Worm (Caenorhabditis elegans) whole organism, late embryonic: ENCODE measurements around the gene egl-5.

Experiments used
- C08G9.2 ChIP-seq: sonication (generic microtip); optimal IDR thresholded peaks from 2 replicates; lab custom pipeline; 2016; ENCODE audit warnings: mild to moderate bottlenecking, missing genetic modification characterization, moderate library complexity, missing compliant biosample characterization
- C38D4.7 ChIP-seq: fragments of 200-800 bp; sonication (Bioruptor generic); optimal IDR thresholded peaks from 2 replicates; lab custom pipeline; 2018; ENCODE audit warnings: mild to moderate bottlenecking, missing genetic modification characterization, moderate library complexity, missing compliant biosample characterization
- Y22D7AL.16 ChIP-seq: sonication (generic microtip); optimal IDR thresholded peaks from 2 replicates; lab custom pipeline; 2016; ENCODE audit warnings: missing genetic modification characterization, missing compliant biosample characterization
- ahr-1 ChIP-seq: sonication (generic microtip); optimal IDR thresholded peaks from 2 replicates; lab custom pipeline; 2016; ENCODE audit warnings: missing genetic modification characterization, missing compliant biosample characterization
- ceh-14 ChIP-seq: sonication (generic microtip); optimal IDR thresholded peaks from 2 replicates; lab custom pipeline; 2016; ENCODE audit warnings: missing genotype, missing genetic modification characterization, missing compliant biosample characterization
- ceh-18 ChIP-seq: sonication (generic microtip); optimal IDR thresholded peaks from 2 replicates; lab custom pipeline; 2016; ENCODE audit warnings: missing genetic modification characterization, missing compliant biosample characterization
- ceh-2 ChIP-seq: sonication (generic microtip); optimal IDR thresholded peaks from 2 replicates; lab custom pipeline; 2016; ENCODE audit warnings: missing genotype, missing genetic modification characterization, missing compliant biosample characterization
- ceh-22 ChIP-seq: sonication (generic microtip); optimal IDR thresholded peaks from 2 replicates; lab custom pipeline; 2017; ENCODE audit warnings: missing biosample characterization, missing genetic modification characterization
- ceh-34 ChIP-seq: sonication (generic microtip); optimal IDR thresholded peaks from 2 replicates; lab custom pipeline; 2016; ENCODE audit warnings: mild to moderate bottlenecking, missing genetic modification characterization, missing compliant biosample characterization
- ceh-45 ChIP-seq: fragments of 200-800 bp; sonication (Bioruptor generic); IDR thresholded peaks from 2 replicates; pipeline ENCODE4 v1.3.6; 2022; ENCODE audit warnings: missing genetic modification reagents, missing genetic modification characterization, missing compliant biosample characterization
- ceh-48 ChIP-seq: sonication (generic microtip); optimal IDR thresholded peaks from 2 replicates; lab custom pipeline; 2016; ENCODE audit warnings: missing genetic modification characterization, inconsistent platforms, missing compliant biosample characterization
- che-1 ChIP-seq: sonication (generic microtip); optimal IDR thresholded peaks from 2 replicates; lab custom pipeline; 2016; ENCODE audit warnings: mild to moderate bottlenecking, missing genetic modification characterization, missing compliant biosample characterization
- elt-2 ChIP-seq: sonication (generic microtip); optimal IDR thresholded peaks from 2 replicates; lab custom pipeline; 2016; ENCODE audit warnings: missing genetic modification reagents, missing genetic modification characterization, missing compliant biosample characterization
- eyg-1 ChIP-seq: sonication (generic microtip); optimal IDR thresholded peaks from 2 replicates; lab custom pipeline; 2016; ENCODE audit warnings: missing genotype, missing genetic modification characterization, missing compliant biosample characterization
- fax-1 ChIP-seq: sonication (generic microtip); optimal IDR thresholded peaks from 2 replicates; lab custom pipeline; 2016; ENCODE audit warnings: missing genotype, missing genetic modification characterization, missing compliant biosample characterization
- fkh-6 ChIP-seq: sonication (generic microtip); optimal IDR thresholded peaks from 2 replicates; lab custom pipeline; 2016; ENCODE audit warnings: missing genetic modification characterization, missing compliant biosample characterization
- gmeb-2 ChIP-seq: sonication (generic microtip); optimal IDR thresholded peaks from 2 replicates; lab custom pipeline; 2016; ENCODE audit warnings: missing genetic modification characterization, inconsistent platforms, missing compliant biosample characterization
- hlh-15 ChIP-seq: sonication (generic microtip); optimal IDR thresholded peaks from 2 replicates; lab custom pipeline; 2016; ENCODE audit warnings: missing genetic modification characterization, missing compliant biosample characterization
- hlh-6 ChIP-seq: sonication (generic microtip); optimal IDR thresholded peaks from 2 replicates; lab custom pipeline; 2016; ENCODE audit warnings: missing genotype, missing genetic modification characterization, missing compliant biosample characterization
- nfya-1 ChIP-seq: sonication (generic microtip); optimal IDR thresholded peaks from 2 replicates; lab custom pipeline; 2017; ENCODE audit warnings: missing genetic modification characterization, mild to moderate bottlenecking, missing compliant biosample characterization, antibody characterized with exemption, moderate library complexity
- nhr-11 ChIP-seq: fragments of 150-350 bp; optimal IDR thresholded peaks from 2 replicates; lab custom pipeline; 2014; ENCODE audit warnings: missing biosample characterization, missing genetic modification characterization
- nhr-232 ChIP-seq: sonication (generic microtip); optimal IDR thresholded peaks from 2 replicates; lab custom pipeline; 2016; ENCODE audit warnings: missing genetic modification characterization, missing compliant biosample characterization
- npax-4 ChIP-seq: sonication (generic microtip); optimal IDR thresholded peaks from 2 replicates; lab custom pipeline; 2016; ENCODE audit warnings: missing genetic modification characterization, missing compliant biosample characterization
- odd-2 ChIP-seq: sonication (generic microtip); optimal IDR thresholded peaks from 2 replicates; lab custom pipeline; 2017; ENCODE audit warnings: antibody characterized with exemption, mild to moderate bottlenecking, missing genetic modification characterization, missing compliant biosample characterization
- pat-9 ChIP-seq: fragments of 200-800 bp; sonication (Bioruptor generic); optimal IDR thresholded peaks from 2 replicates; lab custom pipeline; 2018; ENCODE audit warnings: mild to moderate bottlenecking, missing genetic modification characterization, moderate library complexity, missing compliant biosample characterization
- pax-1 ChIP-seq: fragments of 150-350 bp; optimal IDR thresholded peaks from 2 replicates; lab custom pipeline; 2014; ENCODE audit warnings: missing biosample characterization, missing genetic modification characterization
- pha-2 ChIP-seq: sonication (generic microtip); optimal IDR thresholded peaks from 2 replicates; lab custom pipeline; 2017; ENCODE audit warnings: mild to moderate bottlenecking, missing genetic modification characterization, missing compliant biosample characterization
- pha-4 ChIP-seq: fragments of 150-350 bp; optimal IDR thresholded peaks from 2 replicates; lab custom pipeline; 2018; ENCODE audit warnings: missing biosample characterization, missing genetic modification reagents, missing genetic modification characterization
- pros-1 ChIP-seq: fragments of 150-350 bp; optimal IDR thresholded peaks from 2 replicates; lab custom pipeline; 2014; ENCODE audit warnings: missing biosample characterization, missing genetic modification reagents, missing genetic modification characterization
- ref-2 ChIP-seq: sonication (generic microtip); optimal IDR thresholded peaks from 2 replicates; lab custom pipeline; 2016; ENCODE audit warnings: missing genetic modification characterization, missing compliant biosample characterization
- sdc-2 ChIP-seq: sonication (generic microtip); optimal IDR thresholded peaks from 2 replicates; lab custom pipeline; 2016; ENCODE audit warnings: missing genotype, missing genetic modification characterization, missing compliant biosample characterization
- sox-2 ChIP-seq: fragments of 200-800 bp; sonication (Bioruptor generic); IDR thresholded peaks from 2 replicates; pipeline ENCODE4 v1.3.6; 2022; ENCODE audit warnings: missing genetic modification reagents, missing genetic modification characterization, missing compliant biosample characterization
- syd-9 ChIP-seq: sonication (generic microtip); optimal IDR thresholded peaks from 2 replicates; lab custom pipeline; 2016; ENCODE audit warnings: mild to moderate bottlenecking, missing genetic modification characterization, moderate library complexity, missing compliant biosample characterization
- tbx-2 ChIP-seq: sonication (generic microtip); optimal IDR thresholded peaks from 2 replicates; lab custom pipeline; 2016; ENCODE audit warnings: missing genetic modification characterization, missing compliant biosample characterization
- tbx-7 ChIP-seq: sonication (generic microtip); optimal IDR thresholded peaks from 2 replicates; lab custom pipeline; 2016; ENCODE audit warnings: missing genotype, missing genetic modification characterization, missing compliant biosample characterization
- unc-42 ChIP-seq: sonication (generic microtip); optimal IDR thresholded peaks from 2 replicates; lab custom pipeline; 2016; ENCODE audit warnings: missing genotype, missing genetic modification characterization, missing compliant biosample characterization
- zip-5 ChIP-seq: sonication (generic microtip); optimal IDR thresholded peaks from 2 replicates; lab custom pipeline; 2016; ENCODE audit warnings: missing genetic modification characterization, missing compliant biosample characterization

egl-5 gene

DNA sequence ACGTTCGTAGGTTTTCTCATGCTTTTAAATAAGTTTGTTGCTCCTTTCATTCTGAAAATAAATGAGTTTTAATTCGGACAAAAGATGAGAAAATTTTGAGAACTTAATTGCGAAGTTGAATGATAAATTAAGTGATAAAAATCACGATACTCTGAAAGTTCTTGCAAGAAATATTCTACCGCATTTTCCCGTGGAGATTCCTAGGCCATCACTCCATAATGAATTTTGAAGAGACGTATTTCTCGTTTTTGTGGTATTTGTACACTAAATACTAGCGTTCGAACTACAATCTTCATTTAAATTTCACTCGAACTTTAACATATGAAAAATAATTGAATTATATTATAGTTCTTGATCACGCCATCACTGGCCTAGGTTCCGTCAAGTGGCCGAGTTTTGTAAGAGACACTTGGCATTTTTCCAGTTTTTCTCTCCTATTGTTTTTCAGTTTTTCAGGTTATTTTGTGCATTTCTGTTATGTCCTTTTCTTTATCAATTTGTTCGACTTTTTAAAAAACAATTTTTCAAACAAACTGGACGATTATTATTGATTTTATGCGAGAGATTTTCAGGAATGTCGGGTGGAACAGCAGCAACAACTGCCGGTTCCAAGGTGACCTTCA, 44.3 kb downstream of the egl-5 start, which contains the start of the genes coq-5 and ufm-1 (continued):
- no peak for TF ChIP-seq nfya-1 (tag; lab: Kevin White, UChicago)
- no peak for TF ChIP-seq ceh-48 (tag; lab: Kevin White, UChicago)
- peak; percentile 69 for TF ChIP-seq ceh-2 (tag; lab: Kevin White, UChicago)
- TF ChIP-seq ceh-18 (tag; lab: Kevin White, UChicago): no peak
- TF ChIP-seq fax-1 (tag; lab: Kevin White, UChicago): peak; percentile 0
- no peak for TF ChIP-seq pat-9
- TF ChIP-seq hlh-15: no peak
- peak; percentile 47 for TF ChIP-seq zip-5 (tag; lab: Kevin White, UChicago)
- no peak for TF ChIP-seq nhr-11
- no peak for TF ChIP-seq che-1 (tag; lab: Kevin White, UChicago)
- TF ChIP-seq ceh-14 (tag; lab: Kevin White, UChicago): peak; percentile 14
- no peak for TF ChIP-seq ahr-1 (tag; lab: Kevin White, UChicago)
- no peak for TF ChIP-seq sox-2
- TF ChIP-seq hlh-6 (tag; lab: Kevin White, UChicago): no peak
- TF ChIP-seq eyg-1 (tag; lab: Kevin White, UChicago): no peak
- no peak for TF ChIP-seq ceh-34 (tag; lab: Kevin White, UChicago)
- no peak for TF ChIP-seq gmeb-2 (tag; lab: Kevin White, UChicago)

DNA sequence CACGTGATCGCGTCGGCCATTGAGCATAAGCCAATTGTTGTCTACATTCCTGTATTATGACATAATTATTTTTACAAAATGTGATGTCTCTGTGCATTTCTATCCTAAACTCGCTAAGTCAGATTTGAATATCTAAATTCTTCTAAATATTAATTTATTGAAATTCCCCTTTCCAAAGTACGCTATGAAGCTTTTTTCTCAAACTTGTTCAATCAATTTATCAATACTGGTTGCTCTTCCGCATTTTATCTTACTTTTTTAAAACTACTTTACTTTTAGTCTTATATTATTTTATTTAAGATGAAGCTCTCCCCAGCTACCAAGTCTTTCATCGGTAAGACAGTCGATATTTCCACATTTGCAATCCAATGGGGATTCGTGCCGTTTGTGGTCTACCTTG, 45.1 kb downstream of the egl-5 start, which contains the start of gene tomm-7:
Gene tomm-7 (plus strand): TSS at position 301 of the 400 bp plus-strand sequence.
- TF ChIP-seq zip-5 (tag; lab: Kevin White, UChicago): no peak
- TF ChIP-seq fkh-6 (tag; lab: Kevin White, UChicago): no peak
- TF ChIP-seq syd-9: no peak

DNA sequence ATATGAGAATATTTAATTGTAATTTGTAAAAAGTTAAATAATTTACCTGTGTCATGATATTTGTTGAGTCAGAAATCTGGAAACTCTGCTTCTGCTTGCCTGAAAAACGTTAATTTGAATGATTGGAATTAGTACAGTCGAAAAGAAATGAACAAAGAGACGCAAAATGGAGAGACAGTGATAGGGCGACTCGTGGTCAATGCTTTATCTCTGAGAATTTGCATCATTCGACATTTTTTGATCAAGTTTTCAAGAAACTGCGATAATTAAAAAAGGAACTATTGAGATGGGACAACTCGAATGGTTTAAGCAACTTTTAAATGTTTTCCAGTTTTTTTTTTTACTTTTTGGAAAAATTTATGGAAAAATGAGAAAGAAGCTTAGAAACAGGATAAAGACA, 46.7 kb downstream of the egl-5 start, which contains the start of gene cuc-1:
Gene cuc-1 (minus strand): TSS at position 101 of the 400 bp plus-strand sequence.
- TF ChIP-seq hlh-6 (tag; lab: Kevin White, UChicago): no peak
- no peak for TF ChIP-seq pros-1 (tag; lab: Kevin White, UChicago)
- TF ChIP-seq pax-1 (tag; lab: Kevin White, UChicago): no peak

DNA sequence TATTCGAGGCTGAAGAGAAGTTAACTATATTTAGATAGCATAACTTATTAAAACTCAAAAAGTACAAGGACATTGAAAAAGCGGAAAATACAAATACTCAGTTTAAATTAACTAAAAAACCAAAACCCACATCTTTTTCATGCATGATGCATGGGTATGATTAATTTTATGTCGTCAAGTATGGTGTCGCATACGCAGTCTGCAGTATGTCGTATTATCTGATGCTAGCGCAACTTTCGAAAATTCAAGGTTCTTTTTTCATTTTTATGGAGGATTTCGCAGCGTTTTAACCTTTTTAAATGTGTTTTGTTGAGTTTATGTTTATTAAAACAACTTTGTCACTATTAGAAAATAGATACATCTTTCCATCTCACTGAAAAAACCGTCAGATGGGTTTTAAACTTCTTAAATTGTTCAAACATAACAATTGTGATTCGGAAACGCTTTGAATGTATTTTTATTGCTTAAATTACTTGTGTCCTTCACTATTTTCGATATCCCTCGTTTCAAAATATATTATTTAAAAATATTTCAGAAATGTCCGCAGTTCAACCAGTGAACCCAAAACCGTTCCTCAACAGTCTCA, 47.5 kb downstream of the egl-5 start, which contains the start of gene snr-5:
Gene snr-5 (plus strand): TSS at position 536 of the 586 bp plus-strand sequence.
- TF ChIP-seq unc-42 (tag; lab: Kevin White, UChicago) (peak; percentile 11), ceh-48 (tag; lab: Kevin White, UChicago) (no peak)

DNA sequence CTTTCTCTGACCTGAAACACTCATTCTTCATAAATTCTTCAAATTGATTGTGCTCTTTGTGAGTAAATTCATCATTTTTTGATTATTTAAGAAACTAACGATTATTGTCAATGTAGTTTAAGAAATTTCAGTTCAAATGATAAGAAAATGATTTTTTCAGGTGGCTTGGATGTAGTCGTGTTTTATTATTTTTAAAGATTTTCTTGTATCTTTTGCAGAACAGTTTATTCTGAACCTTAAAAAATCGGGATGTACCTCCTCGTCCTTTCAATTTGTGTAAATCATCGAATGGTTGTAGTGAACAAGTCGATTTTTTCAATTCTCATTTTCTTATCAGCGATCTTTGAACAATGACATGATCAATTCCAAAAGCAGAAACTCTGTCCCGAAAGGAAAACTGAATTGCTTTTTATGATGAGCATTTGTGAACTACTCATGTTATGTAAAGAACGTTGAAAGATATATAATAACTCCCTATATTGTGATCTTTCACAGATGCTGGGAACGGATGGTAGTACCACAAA, 51.1 kb downstream of the egl-5 start, which contains the start of gene slc-17.3:
Gene slc-17.3 (minus strand): TSS at position 51 of the 524 bp plus-strand sequence.
- TF ChIP-seq ceh-34 (tag; lab: Kevin White, UChicago) (no peak), pha-4 (no peak), ref-2 (tag; lab: Kevin White, UChicago) (no peak), sdc-2 (tag; lab: Kevin White, UChicago) (no peak), ceh-22 (no peak), odd-2 (tag; lab: Kevin White, UChicago) (no peak), nhr-232 (tag; lab: Kevin White, UChicago) (no peak), C38D4.7 (GFP tag; lab: Kevin White, UChicago) (no peak), C08G9.2 (tag; lab: Kevin White, UChicago) (no peak), elt-2 (tag; lab: Kevin White, UChicago) (no peak), nfya-1 (tag; lab: Kevin White, UChicago) (no peak), Y22D7AL.16 (no peak), tbx-2 (tag; lab: Kevin White, UChicago) (no peak), ahr-1 (tag; lab: Kevin White, UChicago) (no peak), ceh-45 (GFP tag; lab: Robert Waterston, UW) (no peak), pha-2 (no peak), eyg-1 (tag; lab: Kevin White, UChicago) (no peak), hlh-15 (no peak), tbx-7 (tag; lab: Kevin White, UChicago) (no peak), npax-4 (tag; lab: Kevin White, UChicago) (no peak)
- TF ChIP-seq, all 69 proteins: peak for 0
